Fruit fly (Drosophila melanogaster) whole organism, prepupa: Measurements from ENCODE around the gene CG14609.

Source experiments
- CG10631 ChIP-seq: fragments of 200-800 bp; sonication (Bioruptor generic); optimal IDR thresholded peaks from 2 replicates; lab custom pipeline; 2016; ENCODE audit warnings: missing biosample characterization, missing genetic modification characterization
- CG10669 ChIP-seq: fragments of 200-800 bp; sonication (Bioruptor generic); optimal IDR thresholded peaks from 3 replicates; lab custom pipeline; 2018; ENCODE audit warnings: missing biosample characterization, mild to moderate bottlenecking, missing genetic modification characterization, moderate library complexity
- CG11902 ChIP-seq: fragments of 200-800 bp; sonication (Bioruptor generic); optimal IDR thresholded peaks from 3 replicates; lab custom pipeline; 2016; ENCODE audit warnings: missing biosample characterization, missing genetic modification characterization
- CG31627 ChIP-seq: fragments of 200-800 bp; sonication (Bioruptor generic); optimal IDR thresholded peaks from 3 replicates; lab custom pipeline; 2016; ENCODE audit warnings: missing biosample characterization, missing genetic modification characterization
- CG34406 ChIP-seq: fragments of 200-800 bp; sonication (Bioruptor generic); optimal IDR thresholded peaks from 3 replicates; lab custom pipeline; 2016; ENCODE audit warnings: missing biosample characterization, missing genetic modification characterization
- CG4318 ChIP-seq: fragments of 200-800 bp; sonication (Bioruptor generic); optimal IDR thresholded peaks from 3 replicates; lab custom pipeline; 2017; ENCODE audit warnings: missing biosample characterization, mild to moderate bottlenecking, missing genetic modification characterization
- CG6163 ChIP-seq: fragments of 200-800 bp; sonication (Bioruptor generic); IDR thresholded peaks from 3 replicates; pipeline ENCODE4 v1.3.6; 2022; ENCODE audit warnings: missing biosample characterization, missing genetic modification characterization
- CG6276 ChIP-seq: fragments of 200-800 bp; sonication (Bioruptor generic); optimal IDR thresholded peaks from 2 replicates; lab custom pipeline; 2017; ENCODE audit warnings: missing biosample characterization, mild to moderate bottlenecking, missing genetic modification characterization
- CG6808 ChIP-seq: fragments of 200-800 bp; sonication (Bioruptor generic); optimal IDR thresholded peaks from 3 replicates; lab custom pipeline; 2017; ENCODE audit warnings: missing biosample characterization, missing genetic modification characterization, mild to moderate bottlenecking, moderate library complexity, missing genetic modification reagents
- CG7368 ChIP-seq: fragments of 200-800 bp; sonication (Bioruptor generic); optimal IDR thresholded peaks from 3 replicates; lab custom pipeline; 2016; ENCODE audit warnings: missing biosample characterization, missing genetic modification characterization
- CG8319 ChIP-seq: fragments of 200-800 bp; sonication (Bioruptor generic); optimal IDR thresholded peaks from 3 replicates; lab custom pipeline; 2016; ENCODE audit warnings: missing biosample characterization, missing genetic modification characterization
- CG8632 ChIP-seq: fragments of 200-800 bp; sonication (Bioruptor generic); optimal IDR thresholded peaks from 3 replicates; lab custom pipeline; 2016; ENCODE audit warnings: missing biosample characterization, missing genetic modification characterization
- CG9139 ChIP-seq: fragments of 200-800 bp; sonication (Bioruptor generic); optimal IDR thresholded peaks from 3 replicates; lab custom pipeline; 2017; ENCODE audit warnings: missing biosample characterization, mild to moderate bottlenecking, missing genetic modification characterization
- Eip75B ChIP-seq: fragments of 200-800 bp; sonication (Bioruptor generic); optimal IDR thresholded peaks from 3 replicates; lab custom pipeline; 2016; ENCODE audit warnings: missing biosample characterization, missing genetic modification characterization
- Eip93F ChIP-seq: fragments of 200-800 bp; sonication (Bioruptor generic); optimal IDR thresholded peaks from 2 replicates; lab custom pipeline; 2016; ENCODE audit warnings: missing biosample characterization, mild to moderate bottlenecking, missing genetic modification characterization
- Ets21C ChIP-seq: fragments of 200-800 bp; sonication (Bioruptor generic); optimal IDR thresholded peaks from 3 replicates; lab custom pipeline; 2016; ENCODE audit warnings: missing biosample characterization, missing genetic modification characterization
- Hr39 ChIP-seq: fragments of 200-800 bp; sonication (Bioruptor generic); optimal IDR thresholded peaks from 2 replicates; lab custom pipeline; 2016; ENCODE audit warnings: missing biosample characterization, missing genetic modification characterization
- Sox102F ChIP-seq: fragments of 200-800 bp; sonication (Bioruptor generic); optimal IDR thresholded peaks from 2 replicates; lab custom pipeline; 2016; ENCODE audit warnings: missing biosample characterization, mild to moderate bottlenecking, missing genetic modification characterization
- Sox15 ChIP-seq: fragments of 200-800 bp; sonication (Bioruptor generic); optimal IDR thresholded peaks from 3 replicates; lab custom pipeline; 2016; ENCODE audit warnings: missing biosample characterization, missing genetic modification characterization
- dsx ChIP-seq: fragments of 200-800 bp; optimal IDR thresholded peaks from 3 replicates; lab custom pipeline; 2019; ENCODE audit warnings: missing biosample characterization, mild to moderate bottlenecking, missing genetic modification characterization, moderate library complexity; ENCODE audit not compliant: poor library complexity, severe bottlenecking
- eg ChIP-seq: fragments of 200-800 bp; sonication (Bioruptor generic); IDR thresholded peaks from 3 replicates; pipeline ENCODE4 v1.3.6; 2022; ENCODE audit warnings: missing biosample characterization, missing genetic modification characterization
- fd59A ChIP-seq: fragments of 200-800 bp; sonication (Bioruptor generic); optimal IDR thresholded peaks from 2 replicates; lab custom pipeline; 2017; ENCODE audit warnings: missing biosample characterization, mild to moderate bottlenecking, missing genetic modification characterization, missing genetic modification reagents
- fkh ChIP-seq: fragments of 200-800 bp; sonication (Bioruptor generic); optimal IDR thresholded peaks from 3 replicates; lab custom pipeline; 2017; ENCODE audit warnings: missing biosample characterization, mild to moderate bottlenecking, missing genetic modification characterization, moderate library complexity
- net ChIP-seq: fragments of 200-800 bp; sonication (Bioruptor generic); optimal IDR thresholded peaks from 3 replicates; lab custom pipeline; 2016; ENCODE audit warnings: missing biosample characterization, missing genetic modification characterization
- salr ChIP-seq, 2 experiments: fragments of 200-800 bp; sonication (Bioruptor generic); optimal IDR thresholded peaks; 3 replicates each; lab custom pipeline; 2016 to 2018; ENCODE audit warnings: missing biosample characterization in 2 of 2, missing genetic modification characterization in 2 of 2, mild to moderate bottlenecking in 1 of 2
- spab ChIP-seq: fragments of 200-800 bp; sonication (Bioruptor generic); optimal IDR thresholded peaks from 2 replicates; lab custom pipeline; 2017; ENCODE audit warnings: missing biosample characterization, mild to moderate bottlenecking, missing genetic modification characterization, missing genetic modification reagents
- ss ChIP-seq, 2 experiments: fragments of 200-800 bp; sonication (Bioruptor generic); optimal IDR thresholded peaks; 2 replicates in 1 of 2; 3 replicates in 1 of 2; lab custom pipeline; 2017 to 2018; ENCODE audit warnings: mild to moderate bottlenecking in 2 of 2, missing biosample characterization in 2 of 2, missing genetic modification characterization in 2 of 2, moderate library complexity in 1 of 2
- svp ChIP-seq: fragments of 200-800 bp; sonication (Bioruptor generic); peaks from one replicate; lab custom pipeline; 2016; ENCODE audit warnings: missing biosample characterization, missing genetic modification characterization
- topi ChIP-seq: fragments of 200-800 bp; sonication (Bioruptor generic); optimal IDR thresholded peaks from 3 replicates; lab custom pipeline; 2016; ENCODE audit warnings: missing biosample characterization, missing genetic modification characterization
- vri ChIP-seq: fragments of 200-800 bp; sonication (Bioruptor generic); optimal IDR thresholded peaks from 3 replicates; lab custom pipeline; 2016; ENCODE audit warnings: missing biosample characterization, mild to moderate bottlenecking, missing genetic modification characterization

Gene CG14609

dm6 chr3R:7187989-7188388 is 12.8 kb upstream of the CG14609 start:
- TF ChIP-seq vri (GFP tag; lab: Kevin White, UChicago) (peak; percentile 88), dsx (no peak)

dm6 chr3R:7188697-7189096 is 12.1 kb upstream of the CG14609 start:
- TF ChIP-seq topi (GFP tag; lab: Kevin White, UChicago) (peak; percentile 6), eg (GFP tag; lab: Robert Waterston, UW) (no peak), CG8632 (no peak), Sox102F (GFP tag; lab: Kevin White, UChicago) (no peak), svp (GFP tag; lab: Kevin White, UChicago) (peak; percentile 67)

dm6 chr3R:7199849-7200248 is 921 bp upstream of the CG14609 start:
- TF ChIP-seq spab (GFP tag; lab: Kevin White, UChicago), result no peak
- TF ChIP-seq ss (GFP tag; optimal IDR thresholded peaks at IDR 0.05; lab: Kevin White, UChicago), result no peak
- TF ChIP-seq CG6276 (GFP tag; lab: Kevin White, UChicago), result no peak
- TF ChIP-seq net (GFP tag; lab: Kevin White, UChicago), result no peak
- TF ChIP-seq CG10631 (GFP tag; lab: Kevin White, UChicago), result no peak

- no peak for TF ChIP-seq CG10669 (GFP tag; lab: Kevin White, UChicago)
- TF ChIP-seq eg (GFP tag; lab: Robert Waterston, UW), result no peak
- TF ChIP-seq CG8319 (GFP tag; lab: Kevin White, UChicago), result no peak
- no peak for TF ChIP-seq salr (GFP tag; optimal IDR thresholded peaks at IDR 0.05; lab: Kevin White, UChicago)
Measured at dm6 chr3R:7208331-7208730, 7.6 kb downstream of the CG14609 start, which contains the start of gene CG1288. CG1288 (minus strand) TSS chr3R:7208431.

dm6 chr3R:7216924-7217529 is 16.3 kb downstream of the CG14609 start, which contains the start of gene CG14606:
CG14606 (minus strand) TSS chr3R:7217083.
- TF ChIP-seq fkh (GFP tag; lab: Kevin White, UChicago), result peak; percentile 56
- no peak for TF ChIP-seq Eip75B
- TF ChIP-seq eg (GFP tag; lab: Robert Waterston, UW), result 0 out of 3 replicates have a peak, but pooled peaks have one; percentile 7
- TF ChIP-seq vri (GFP tag; lab: Kevin White, UChicago), result peak; percentile 12
- no peak for TF ChIP-seq CG4318 (GFP tag; lab: Kevin White, UChicago)

dm6 chr3R:7219605-7220004 is 18.8 kb downstream of the CG14609 start, which contains the start of gene CG14605:
CG14605 (minus strand) TSS chr3R:7219705.
- TF ChIP-seq CG8319 (GFP tag; lab: Kevin White, UChicago) (no peak), CG6808 (GFP tag; lab: Kevin White, UChicago) (no peak), CG31627 (GFP tag; lab: Kevin White, UChicago) (no peak), Hr39 (no peak), eg (GFP tag; lab: Robert Waterston, UW) (no peak), vri (GFP tag; lab: Kevin White, UChicago) (no peak), CG34406 (GFP tag; lab: Kevin White, UChicago) (no peak), Sox102F (GFP tag; lab: Kevin White, UChicago) (no peak), CG11902 (GFP tag; lab: Kevin White, UChicago) (no peak), Sox15 (GFP tag; lab: Kevin White, UChicago) (no peak)

- TF ChIP-seq eg (GFP tag; lab: Robert Waterston, UW) (0 out of 3 replicates have a peak, but pooled peaks have one; percentile 45), CG6163 (GFP tag; lab: Robert Waterston, UW) (peak; percentile 34; the same call in 1 of the 3 replicates), svp (GFP tag; lab: Kevin White, UChicago) (no peak), Ets21C (GFP tag; lab: Kevin White, UChicago) (no peak), CG7368 (no peak), CG9139 (GFP tag; lab: Kevin White, UChicago) (no peak), fd59A (GFP tag; lab: Kevin White, UChicago) (no peak), Eip93F (GFP tag; lab: Kevin White, UChicago) (no peak), dsx (peak; percentile 90)
- TF ChIP-seq, all 60 proteins: peak for 3
Measured at dm6 chr3R:7223972-7224464, 23.2 kb downstream of the CG14609 start, which contains the start of gene thw. thw (plus strand) TSS chr3R:7224414.
